Worm (Caenorhabditis elegans) whole organism, L4 larva: ENCODE results near the gene Y116A8B.1.
A peak's percentile ranks its signal among the peaks of the same experiment; 100 is the strongest.

Experiments
- F44E2.7 ChIP-seq: fragments of 200-800 bp; sonication (Bioruptor generic); IDR thresholded peaks from 2 replicates; pipeline ENCODE4 v2.1.2; 2022; ENCODE audit warnings: missing genetic modification characterization, missing compliant biosample characterization
- R02D3.7 ChIP-seq: fragments of 150-350 bp; sonication (generic microtip); optimal IDR thresholded peaks from 3 replicates; lab custom pipeline; 2014; ENCODE audit warnings: missing biosample characterization, missing genetic modification characterization
- T20F7.1 ChIP-seq: fragments of 200-800 bp; sonication (Bioruptor generic); optimal IDR thresholded peaks from 2 replicates; lab custom pipeline; 2018; ENCODE audit warnings: mild to moderate bottlenecking, missing genetic modification characterization, missing compliant biosample characterization
- Y75B8A.6 ChIP-seq: fragments of 200-800 bp; sonication (Bioruptor generic); IDR thresholded peaks from 2 replicates; pipeline ENCODE4 v1.3.6; 2022; ENCODE audit warnings: missing genetic modification reagents, missing genetic modification characterization, missing compliant biosample characterization
- aha-1 ChIP-seq: fragments of 150-350 bp; peaks from one replicate; lab custom pipeline; 2014; ENCODE audit warnings: missing biosample characterization, missing genetic modification characterization
- arid-1 ChIP-seq: fragments of 200-800 bp; sonication (Bioruptor generic); conservative IDR thresholded peaks from 2 replicates; pipeline ENCODE4 v1.3.6; 2022; ENCODE audit warnings: missing genetic modification reagents, missing genetic modification characterization, missing compliant biosample characterization
- ceh-32 ChIP-seq: sonication (generic microtip); optimal IDR thresholded peaks from 2 replicates; lab custom pipeline; 2016; ENCODE audit warnings: mild to moderate bottlenecking, missing genetic modification characterization, missing compliant biosample characterization; ENCODE audit not compliant: poor library complexity
- cey-2 ChIP-seq: sonication (generic microtip); optimal IDR thresholded peaks from 3 replicates; lab custom pipeline; 2017; ENCODE audit warnings: missing genetic modification characterization, mild to moderate bottlenecking, missing compliant biosample characterization, antibody characterized with exemption, borderline replicate concordance; ENCODE audit not compliant: insufficient read depth
- duxl-1 ChIP-seq: sonication (generic microtip); optimal IDR thresholded peaks from 2 replicates; lab custom pipeline; 2016; ENCODE audit warnings: mild to moderate bottlenecking, missing genetic modification characterization, moderate library complexity, missing compliant biosample characterization; ENCODE audit not compliant: poor library complexity
- egl-43 ChIP-seq: fragments of 200-800 bp; sonication (Bioruptor generic); IDR thresholded peaks from 2 replicates; pipeline ENCODE4 v1.3.6; 2022; ENCODE audit warnings: missing genetic modification reagents, missing genetic modification characterization, missing compliant biosample characterization
- hlh-11 ChIP-seq: fragments of 200-800 bp; sonication (Bioruptor generic); optimal IDR thresholded peaks from 2 replicates; lab custom pipeline; 2018; ENCODE audit warnings: mild to moderate bottlenecking, missing genetic modification characterization, missing compliant biosample characterization
- jun-1 ChIP-seq: fragments of 150-350 bp; optimal IDR thresholded peaks from 2 replicates; lab custom pipeline; 2014; ENCODE audit warnings: missing biosample characterization, missing genetic modification reagents, missing genetic modification characterization
- lin-15B ChIP-seq: fragments of 150-350 bp; sonication (generic microtip); optimal IDR thresholded peaks from 3 replicates; lab custom pipeline; 2014; ENCODE audit warnings: missing biosample characterization, missing genetic modification characterization
- lin-29 ChIP-seq: fragments of 200-800 bp; sonication (Bioruptor generic); IDR thresholded peaks from 2 replicates; pipeline ENCODE4 v1.3.6; 2022; ENCODE audit warnings: missing genetic modification reagents, missing genetic modification characterization, missing compliant biosample characterization
- lir-3 ChIP-seq: sonication (generic microtip); optimal IDR thresholded peaks from 2 replicates; lab custom pipeline; 2016; ENCODE audit warnings: mild to moderate bottlenecking, missing genetic modification characterization, missing compliant biosample characterization
- lsy-2 ChIP-seq, 2 experiments: fragments of 150-350 bp in 1 of 2; sonication (generic microtip) in 1 of 2; optimal IDR thresholded peaks; 2 replicates each; lab custom pipeline; 2014 to 2017; ENCODE audit warnings: missing biosample characterization in 2 of 2, missing genetic modification characterization in 2 of 2
- mes-2 ChIP-seq: sonication (generic microtip); optimal IDR thresholded peaks from 2 replicates; lab custom pipeline; 2016; ENCODE audit warnings: missing genotype, mild to moderate bottlenecking, missing genetic modification characterization, missing compliant biosample characterization; ENCODE audit not compliant: poor library complexity, severe bottlenecking
- mxl-2 ChIP-seq: fragments of 200-800 bp; sonication (Bioruptor generic); conservative IDR thresholded peaks from 2 replicates; pipeline ENCODE4 v1.3.6; 2022; ENCODE audit warnings: missing genetic modification reagents, missing genetic modification characterization, missing compliant biosample characterization
- nhr-102 ChIP-seq: sonication (generic microtip); optimal IDR thresholded peaks from 2 replicates; lab custom pipeline; 2016; ENCODE audit warnings: mild to moderate bottlenecking, missing genetic modification characterization, moderate library complexity, missing compliant biosample characterization
- nhr-48 ChIP-seq: sonication (generic microtip); optimal IDR thresholded peaks from 2 replicates; lab custom pipeline; 2016; ENCODE audit warnings: mild to moderate bottlenecking, missing genetic modification characterization, missing compliant biosample characterization
- nhr-76 ChIP-seq: fragments of 150-350 bp; optimal IDR thresholded peaks from 2 replicates; lab custom pipeline; 2014; ENCODE audit warnings: missing biosample characterization, missing genetic modification characterization
- saeg-2 ChIP-seq: fragments of 200-800 bp; sonication (Bioruptor generic); IDR thresholded peaks from 2 replicates; pipeline ENCODE4 v1.3.6; 2022; ENCODE audit warnings: missing genetic modification reagents, missing genetic modification characterization, missing compliant biosample characterization
- skn-1 ChIP-seq: fragments of 150-350 bp; optimal IDR thresholded peaks from 2 replicates; lab custom pipeline; 2014; ENCODE audit warnings: missing biosample characterization, missing genetic modification characterization
- unc-62 ChIP-seq, 3 experiments: fragments of 150-350 bp in 1 of 3; sonication (generic microtip); optimal IDR thresholded peaks in 2 of 3; peaks in 1 of 3; 1 replicate in 1 of 3; 2 replicates in 2 of 3; lab custom pipeline; 2014 to 2017; ENCODE audit warnings: missing biosample characterization in 3 of 3, missing genetic modification characterization in 3 of 3, missing genetic modification reagents in 3 of 3, missing genotype in 1 of 3
- vab-7 ChIP-seq: fragments of 200-800 bp; sonication (Bioruptor generic); IDR thresholded peaks from 2 replicates; pipeline ENCODE4 v1.3.6; 2022; ENCODE audit warnings: missing genetic modification reagents, missing genetic modification characterization, missing compliant biosample characterization
- zag-1 ChIP-seq: fragments of 150-350 bp; optimal IDR thresholded peaks from 2 replicates; lab custom pipeline; 2014; ENCODE audit warnings: missing biosample characterization, missing genetic modification characterization

Y116A8B.1 gene

DNA sequence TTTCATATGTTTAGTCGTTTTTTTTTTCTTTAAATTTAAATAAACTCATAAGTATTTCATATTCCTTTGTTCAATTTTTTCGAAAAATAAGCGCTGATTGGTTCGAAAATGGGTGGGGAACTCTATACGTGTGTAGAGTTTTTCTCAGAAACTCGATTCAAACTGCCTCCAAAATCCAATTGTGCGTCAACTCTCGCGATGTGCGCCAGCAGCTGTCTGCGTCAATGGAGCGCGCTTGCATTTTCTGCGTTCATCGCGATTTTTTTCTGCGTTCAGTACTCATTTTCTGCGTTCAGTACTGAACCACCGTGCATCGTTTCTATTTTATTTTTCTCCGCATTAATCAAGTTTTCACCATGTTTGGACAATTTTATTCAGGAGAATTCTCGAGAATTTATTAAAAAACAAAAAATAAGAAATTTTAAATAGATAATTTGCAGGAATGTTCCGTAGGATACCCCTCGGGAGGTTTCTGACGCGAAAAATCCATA lies 33.6 kb downstream of the Y116A8B.1 start, which contains the start of gene eelo-2 (continued):
- TF ChIP-seq zag-1 (tag; lab: Kevin White, UChicago), result peak; percentile 86
- TF ChIP-seq nhr-102 (tag; lab: Kevin White, UChicago), result peak; percentile 98
- TF ChIP-seq skn-1 (tag; lab: Kevin White, UChicago), result no peak
- peak; percentile 1 for TF ChIP-seq cey-2 (tag; lab: Kevin White, UChicago)
- peak; percentile 94 for TF ChIP-seq saeg-2
- TF ChIP-seq nhr-76, result peak; percentile 75
- TF ChIP-seq R02D3.7 (tag; lab: Kevin White, UChicago), result no peak
- TF ChIP-seq mes-2, result peak; percentile 97
- TF ChIP-seq nhr-48 (tag; lab: Kevin White, UChicago), result peak; percentile 97
- peak; percentile 87 for TF ChIP-seq vab-7 (GFP tag; lab: Robert Waterston, UW)
- peak; percentile 91 to 97 for TF ChIP-seq lsy-2 (tag; optimal IDR thresholded peaks at IDR 0.05; lab: Kevin White, UChicago)
- peak; percentile 96 for TF ChIP-seq duxl-1 (tag; lab: Kevin White, UChicago)
- peak; percentile 4; the same call in 1 of the 2 replicates for TF ChIP-seq F44E2.7 (GFP tag; lab: Robert Waterston, UW)
- peak; percentile 90 for TF ChIP-seq egl-43 (GFP tag; lab: Robert Waterston, UW)
- peak; percentile 90 for TF ChIP-seq Y75B8A.6
- TF ChIP-seq lin-29 (GFP tag; lab: Robert Waterston, UW), result peak; percentile 97
- TF ChIP-seq lir-3, result peak; percentile 87

DNA sequence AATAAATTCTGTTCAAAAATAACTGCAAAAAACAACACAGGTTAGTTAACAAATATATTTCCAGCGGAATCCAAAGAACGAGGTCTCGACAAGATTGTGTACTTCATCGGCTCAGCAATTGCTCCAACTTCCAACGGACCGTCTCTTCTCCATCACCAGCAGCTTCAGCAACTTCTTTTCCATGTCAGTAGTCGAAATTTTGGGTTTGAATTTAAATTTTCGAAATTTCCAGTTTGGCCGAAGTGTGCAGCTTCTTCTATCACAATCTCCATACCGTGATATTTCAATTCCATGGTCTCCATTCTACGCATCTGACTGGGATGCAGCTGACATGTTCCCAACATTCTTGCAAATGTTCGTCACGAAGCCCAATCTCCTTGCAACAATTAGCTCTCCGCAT lies 37.3 kb downstream of the Y116A8B.1 start:
- TF ChIP-seq ceh-32 (tag; lab: Kevin White, UChicago), result no peak
- no peak for TF ChIP-seq mxl-2 (GFP tag; lab: Robert Waterston, UW)
- TF ChIP-seq aha-1 (tag; lab: Kevin White, UChicago), result peak; percentile 99
- TF ChIP-seq, all 104 proteins: peak for 1

DNA sequence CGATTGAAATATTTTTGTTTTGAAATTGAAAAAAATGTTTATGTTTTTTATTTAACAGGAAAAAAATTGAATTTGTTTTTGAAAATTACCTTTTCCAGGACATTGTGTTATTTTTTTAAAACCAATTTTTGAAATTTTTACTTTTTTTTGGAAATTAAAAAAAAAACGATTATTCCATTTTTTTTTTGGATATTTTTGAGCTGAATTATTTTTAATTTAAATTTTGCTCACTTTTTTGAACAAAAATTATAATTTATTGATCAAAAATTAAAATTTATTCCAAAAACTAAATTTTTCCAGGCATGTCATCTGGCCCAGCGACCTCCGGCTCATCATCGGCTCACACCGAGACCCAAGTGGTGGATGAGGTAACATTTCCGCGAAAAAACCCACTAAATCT lies 38.9 kb downstream of the Y116A8B.1 start, which contains the start of gene gtf-2E1:
TSS of gene gtf-2E1 (plus strand) at position 301 of the 400 bp plus-strand sequence.
- TF ChIP-seq zag-1 (tag; lab: Kevin White, UChicago) (no peak), lin-29 (GFP tag; lab: Robert Waterston, UW) (no peak), jun-1 (tag; lab: Kevin White, UChicago) (no peak)

DNA sequence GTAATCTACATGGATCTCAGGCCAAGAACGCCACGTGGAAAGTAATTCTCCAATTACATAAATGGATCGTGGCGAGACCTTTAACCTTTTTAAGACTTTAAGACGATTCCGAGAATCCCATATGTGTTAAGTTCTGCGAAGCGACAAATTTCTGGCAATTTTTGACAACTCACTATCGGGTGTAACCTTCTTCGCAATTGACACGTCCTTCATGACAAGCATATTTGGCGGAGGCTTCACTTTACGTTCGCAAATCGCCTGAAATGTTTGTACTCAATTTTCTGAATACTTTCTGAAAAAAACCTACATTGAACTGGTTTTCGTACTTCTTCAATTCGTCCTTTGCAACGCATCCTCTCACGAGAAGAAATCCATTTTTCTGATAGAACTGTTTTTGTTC lies 42.7 kb downstream of the Y116A8B.1 start:
- TF ChIP-seq aha-1 (tag; lab: Kevin White, UChicago) (peak; percentile 63), lin-15B (tag; lab: Kevin White, UChicago) (no peak)
- TF ChIP-seq, all 104 proteins: peak for 1

DNA sequence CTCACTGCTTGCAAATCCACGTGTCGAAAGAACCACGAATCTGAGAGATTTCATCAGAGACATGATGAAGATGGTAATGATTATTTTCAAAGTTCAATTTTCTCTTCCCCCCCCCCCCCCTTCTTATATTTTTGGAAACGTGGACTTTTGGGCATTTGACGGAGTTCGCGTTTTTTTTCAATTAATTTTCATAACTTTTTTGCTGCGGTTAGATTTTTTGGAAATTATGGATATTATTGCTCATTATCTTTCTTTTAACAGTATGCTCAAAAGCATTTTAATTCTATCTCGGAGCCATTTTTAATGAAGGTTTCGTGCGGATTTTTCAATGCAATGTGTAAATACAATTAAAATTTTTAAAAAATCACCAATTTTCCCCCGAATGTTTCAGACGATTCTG lies 43.2 kb downstream of the Y116A8B.1 start, which contains the start of gene phyh-1:
TSS of gene phyh-1 (minus strand) at position 101 of the 400 bp plus-strand sequence.
- TF ChIP-seq lin-15B (tag; lab: Kevin White, UChicago), result no peak
- TF ChIP-seq Y75B8A.6, result no peak
- no peak for TF ChIP-seq ceh-32 (tag; lab: Kevin White, UChicago)

DNA sequence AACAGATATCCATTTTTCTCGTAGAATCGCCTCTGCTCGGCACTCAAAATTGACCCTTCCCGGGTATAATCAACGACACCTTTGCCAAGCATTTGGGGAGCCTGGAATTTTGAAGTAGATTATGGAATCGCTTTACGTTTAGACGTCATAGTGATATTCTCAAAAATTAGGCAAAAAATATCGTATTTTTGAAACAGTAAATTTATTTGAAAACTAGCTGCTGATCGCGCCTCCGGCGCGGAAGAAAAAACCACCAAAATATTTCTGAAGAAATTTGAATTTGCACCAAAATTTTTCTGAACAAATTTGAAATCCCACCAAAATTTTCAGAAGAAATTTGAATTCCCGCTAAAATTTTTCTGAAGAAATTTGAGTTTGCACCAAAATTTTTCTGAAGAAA lies 46.2 kb downstream of the Y116A8B.1 start, which contains the start of gene ZK550.6:
TSS of gene ZK550.6 (minus strand) at position 101 of the 400 bp plus-strand sequence.
- no peak for TF ChIP-seq T20F7.1 (GFP tag; lab: Kevin White, UChicago)
- no peak for TF ChIP-seq arid-1 (GFP tag; lab: Robert Waterston, UW)
- no peak for TF ChIP-seq hlh-11 (tag; lab: Kevin White, UChicago)
- TF ChIP-seq unc-62 (GFP tag; optimal IDR thresholded peaks at IDR 0.05 in 1 of 2; lab: Kevin White, UChicago), result peak in 1 of 2 experiments; percentile 18
- TF ChIP-seq unc-62 (tag; optimal IDR thresholded peaks at IDR 0.05; lab: Kevin White, UChicago), result no peak
- TF ChIP-seq aha-1 (tag; lab: Kevin White, UChicago), result peak; percentile 17
- no peak for TF ChIP-seq lin-15B (tag; lab: Kevin White, UChicago)
